Worm (Caenorhabditis elegans) whole organism, mixed stage, embryonic: ENCODE results near the gene F38A6.4.

Experiments
- M03D4.4 ChIP-seq: sonication (generic microtip); optimal IDR thresholded peaks from 2 replicates; lab custom pipeline; 2017; ENCODE audit warnings: mild to moderate bottlenecking, missing genetic modification characterization, missing compliant biosample characterization
- bed-3 ChIP-seq: fragments of 200-800 bp; sonication (Bioruptor generic); optimal IDR thresholded peaks from 3 replicates; lab custom pipeline; 2018; ENCODE audit warnings: mild to moderate bottlenecking, missing genetic modification characterization, moderate library complexity, missing compliant biosample characterization
- blmp-1 ChIP-seq: fragments of 150-350 bp; optimal IDR thresholded peaks from 2 replicates; lab custom pipeline; 2014; ENCODE audit warnings: missing biosample characterization, missing genetic modification characterization
- ceh-39 ChIP-seq: fragments of 150-350 bp; optimal IDR thresholded peaks from 2 replicates; lab custom pipeline; 2014; ENCODE audit warnings: missing biosample characterization, missing genetic modification characterization
- ceh-83 ChIP-seq: fragments of 200-800 bp; sonication (Bioruptor generic); optimal IDR thresholded peaks from 2 replicates; lab custom pipeline; 2018; ENCODE audit warnings: mild to moderate bottlenecking, missing genetic modification characterization, missing compliant biosample characterization
- ces-1 ChIP-seq: fragments of 150-350 bp; optimal IDR thresholded peaks from 2 replicates; lab custom pipeline; 2014; ENCODE audit warnings: missing biosample characterization, missing genetic modification reagents, missing genetic modification characterization
- drap-1 ChIP-seq: fragments of 200-800 bp; sonication (Bioruptor generic); optimal IDR thresholded peaks from 3 replicates; lab custom pipeline; 2018; ENCODE audit warnings: mild to moderate bottlenecking, missing genetic modification characterization, missing compliant biosample characterization
- elt-1 ChIP-seq: sonication (generic microtip); optimal IDR thresholded peaks from 2 replicates; lab custom pipeline; 2017; ENCODE audit warnings: missing genetic modification characterization, mild to moderate bottlenecking, missing compliant biosample characterization, antibody characterized with exemption, moderate library complexity, borderline replicate concordance; ENCODE audit not compliant: insufficient read depth
- flh-1 ChIP-seq: fragments of 200-800 bp; sonication (Bioruptor generic); optimal IDR thresholded peaks from 2 replicates; lab custom pipeline; 2018; ENCODE audit warnings: mild to moderate bottlenecking, missing genetic modification characterization, moderate library complexity, missing compliant biosample characterization
- hlh-1 ChIP-seq: fragments of 150-350 bp; optimal IDR thresholded peaks from 2 replicates; lab custom pipeline; 2014; ENCODE audit warnings: missing biosample characterization, missing genetic modification reagents, missing genetic modification characterization
- lin-13 ChIP-seq: fragments of 150-350 bp; optimal IDR thresholded peaks from 2 replicates; lab custom pipeline; 2014; ENCODE audit warnings: missing biosample characterization, missing genetic modification characterization
- lin-32 ChIP-seq: fragments of 200-800 bp; sonication (Bioruptor generic); optimal IDR thresholded peaks from 2 replicates; lab custom pipeline; 2018; ENCODE audit warnings: mild to moderate bottlenecking, missing genetic modification characterization, missing compliant biosample characterization
- lsy-2 ChIP-seq: fragments of 150-350 bp; optimal IDR thresholded peaks from 2 replicates; lab custom pipeline; 2014; ENCODE audit warnings: missing biosample characterization, missing genetic modification characterization
- mep-1 ChIP-seq: fragments of 150-350 bp; optimal IDR thresholded peaks from 2 replicates; lab custom pipeline; 2017; ENCODE audit warnings: missing biosample characterization, missing genetic modification reagents, missing genetic modification characterization, inconsistent platforms
- mls-2 ChIP-seq: sonication (generic microtip); optimal IDR thresholded peaks from 2 replicates; lab custom pipeline; 2016; ENCODE audit warnings: mild to moderate bottlenecking, missing genetic modification characterization, moderate library complexity, missing compliant biosample characterization
- nhr-12 ChIP-seq: fragments of 150-350 bp; optimal IDR thresholded peaks from 2 replicates; lab custom pipeline; 2014; ENCODE audit warnings: missing biosample characterization, missing genetic modification characterization
- nhr-2 ChIP-seq: fragments of 150-350 bp; optimal IDR thresholded peaks from 2 replicates; lab custom pipeline; 2014; ENCODE audit warnings: missing biosample characterization, missing genetic modification characterization
- nhr-237 ChIP-seq: fragments of 150-350 bp; optimal IDR thresholded peaks from 2 replicates; lab custom pipeline; 2014; ENCODE audit warnings: missing biosample characterization, missing genetic modification characterization
- nhr-28 ChIP-seq: fragments of 150-350 bp; optimal IDR thresholded peaks from 2 replicates; lab custom pipeline; 2014; ENCODE audit warnings: missing biosample characterization, missing genetic modification characterization
- nhr-76 ChIP-seq: sonication (generic microtip); optimal IDR thresholded peaks from 2 replicates; lab custom pipeline; 2017; ENCODE audit warnings: missing biosample characterization, missing genetic modification characterization
- pha-4 ChIP-seq: fragments of 150-350 bp; optimal IDR thresholded peaks from 2 replicates; lab custom pipeline; 2018; ENCODE audit warnings: missing biosample characterization, missing genetic modification reagents, missing genetic modification characterization
- sem-2 ChIP-seq: fragments of 200-800 bp; sonication (Bioruptor generic); optimal IDR thresholded peaks from 2 replicates; lab custom pipeline; 2018; ENCODE audit warnings: mild to moderate bottlenecking, missing genetic modification characterization, missing compliant biosample characterization
- sptf-1 ChIP-seq: sonication (generic microtip); optimal IDR thresholded peaks from 2 replicates; lab custom pipeline; 2017; ENCODE audit warnings: mild to moderate bottlenecking, missing genetic modification characterization, moderate library complexity, missing compliant biosample characterization
- tbx-8 ChIP-seq: fragments of 200-800 bp; sonication (Bioruptor generic); optimal IDR thresholded peaks from 2 replicates; lab custom pipeline; 2018; ENCODE audit warnings: mild to moderate bottlenecking, missing genetic modification characterization, moderate library complexity, missing compliant biosample characterization
- unc-120 ChIP-seq: sonication (generic microtip); optimal IDR thresholded peaks from 2 replicates; lab custom pipeline; 2017; ENCODE audit warnings: missing genetic modification characterization, missing compliant biosample characterization; ENCODE audit not compliant: poor library complexity, severe bottlenecking
- unc-39 ChIP-seq: fragments of 150-350 bp; optimal IDR thresholded peaks from 2 replicates; lab custom pipeline; 2014; ENCODE audit warnings: missing biosample characterization, missing genetic modification characterization
- zip-8 ChIP-seq: fragments of 150-350 bp; optimal IDR thresholded peaks from 2 replicates; lab custom pipeline; 2014; ENCODE audit warnings: missing biosample characterization, missing genetic modification characterization
- ztf-11 ChIP-seq: fragments of 150-350 bp; optimal IDR thresholded peaks from 2 replicates; lab custom pipeline; 2014; ENCODE audit warnings: missing biosample characterization, missing genetic modification characterization

Gene F38A6.4

DNA sequence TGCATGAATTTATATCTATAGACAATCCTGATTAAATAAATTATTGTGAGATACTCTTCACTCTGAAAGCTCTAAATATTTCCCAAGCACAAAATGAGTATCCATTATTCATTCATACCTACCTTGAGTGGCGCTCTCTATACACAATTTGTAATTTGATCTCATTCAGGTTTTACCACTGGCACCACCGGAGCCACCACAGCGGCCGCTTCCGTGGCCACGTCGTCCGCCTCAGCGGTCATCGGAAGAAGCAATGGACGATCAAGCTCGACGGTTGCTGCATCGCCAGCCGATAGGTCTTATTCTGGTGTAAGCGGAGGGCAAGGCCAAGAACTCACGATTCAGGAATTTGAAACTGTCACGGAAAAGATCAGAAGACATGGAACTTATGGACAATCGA, 17.9 kb downstream of the F38A6.4 start:
- no peak for TF ChIP-seq nhr-12
- TF ChIP-seq ces-1 (GFP tag; lab: Kevin White, UChicago), result no peak
- TF ChIP-seq ceh-39, result no peak
- no peak for TF ChIP-seq hlh-1
- no peak for TF ChIP-seq lin-32 (GFP tag; lab: Kevin White, UChicago)
- no peak for TF ChIP-seq mls-2 (tag; lab: Kevin White, UChicago)
- TF ChIP-seq mep-1 (tag; lab: Kevin White, UChicago), result no peak
- TF ChIP-seq ztf-11 (tag; lab: Kevin White, UChicago), result no peak
- TF ChIP-seq unc-39 (tag; lab: Kevin White, UChicago), result no peak
- TF ChIP-seq unc-120 (tag; lab: Kevin White, UChicago), result no peak
- no peak for TF ChIP-seq nhr-237 (tag; lab: Kevin White, UChicago)
- no peak for TF ChIP-seq elt-1 (tag; lab: Kevin White, UChicago)
- no peak for TF ChIP-seq drap-1 (GFP tag; lab: Kevin White, UChicago)
- TF ChIP-seq zip-8, result no peak
- no peak for TF ChIP-seq sem-2 (GFP tag; lab: Kevin White, UChicago)
- TF ChIP-seq blmp-1 (tag; lab: Kevin White, UChicago), result no peak
- no peak for TF ChIP-seq sptf-1 (tag; lab: Kevin White, UChicago)
- TF ChIP-seq flh-1, result no peak
- no peak for TF ChIP-seq ceh-83
- TF ChIP-seq, all 35 proteins: peak for 0

DNA sequence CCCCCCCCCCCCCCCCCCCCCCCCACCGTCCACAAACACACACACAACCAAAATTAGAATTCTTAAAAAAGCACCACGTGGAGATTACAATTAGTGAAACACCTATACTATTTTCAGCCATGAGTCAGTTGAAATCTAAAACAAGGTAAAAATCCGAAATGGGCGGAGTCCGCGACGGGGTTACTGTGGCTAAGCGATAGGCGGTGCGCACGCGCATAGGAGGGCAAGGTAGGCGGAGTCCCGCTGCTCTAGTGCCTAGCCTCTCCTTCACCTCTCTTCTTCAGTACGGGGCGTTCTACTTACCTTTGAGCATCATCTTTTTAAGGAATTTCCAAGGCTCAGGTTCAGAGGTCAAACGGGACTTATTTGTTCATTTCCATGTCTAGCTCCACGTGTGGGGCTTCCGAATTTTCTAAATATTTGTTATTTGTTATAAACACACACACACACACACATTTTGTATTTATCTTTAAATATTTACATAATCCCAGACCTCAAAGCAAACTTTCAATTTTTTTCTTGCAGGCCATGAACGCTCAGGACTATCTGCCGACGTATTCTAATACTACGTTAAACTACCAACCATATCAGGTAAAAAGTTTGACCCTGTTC, 18.7 kb downstream of the F38A6.4 start:
- TF ChIP-seq sptf-1 (tag; lab: Kevin White, UChicago), result peak; percentile 62
- TF ChIP-seq pha-4 (tag; lab: Kevin White, UChicago), result peak; percentile 99
- TF ChIP-seq lsy-2, result peak; percentile 22
- no peak for TF ChIP-seq nhr-28 (tag; lab: Kevin White, UChicago)
- peak; percentile 45 for TF ChIP-seq ceh-83
- no peak for TF ChIP-seq mep-1 (tag; lab: Kevin White, UChicago)
- TF ChIP-seq, all 35 proteins: peak for 4

DNA sequence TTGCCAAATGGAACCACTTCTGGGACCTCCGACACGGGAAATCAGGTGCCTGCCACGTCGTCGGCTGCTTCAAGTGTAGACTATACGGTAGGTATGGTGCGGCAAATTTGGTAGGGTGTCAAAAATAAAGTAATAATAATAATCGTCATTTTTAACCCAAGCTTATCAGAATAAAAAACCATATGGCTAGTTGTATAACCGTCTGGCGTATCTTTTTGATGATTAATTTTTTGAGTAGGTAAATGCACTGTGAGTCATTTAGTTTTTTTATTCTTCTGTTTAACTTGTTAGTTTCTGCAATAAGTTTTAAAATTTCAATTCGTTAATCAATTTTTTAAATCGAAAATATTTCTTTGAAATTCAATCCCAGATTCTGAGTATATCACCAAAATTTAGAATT, 19.7 kb downstream of the F38A6.4 start:
- no peak for TF ChIP-seq mls-2 (tag; lab: Kevin White, UChicago)
- TF ChIP-seq M03D4.4, result no peak
- no peak for TF ChIP-seq lin-32 (GFP tag; lab: Kevin White, UChicago)
- no peak for TF ChIP-seq ces-1 (GFP tag; lab: Kevin White, UChicago)
- TF ChIP-seq tbx-8 (GFP tag; lab: Kevin White, UChicago), result no peak
- TF ChIP-seq sem-2 (GFP tag; lab: Kevin White, UChicago), result no peak
- no peak for TF ChIP-seq sptf-1 (tag; lab: Kevin White, UChicago)
- TF ChIP-seq ceh-39, result no peak
- TF ChIP-seq nhr-76 (tag; lab: Kevin White, UChicago), result no peak
- TF ChIP-seq zip-8, result no peak
- TF ChIP-seq bed-3, result no peak
- no peak for TF ChIP-seq elt-1 (tag; lab: Kevin White, UChicago)
- TF ChIP-seq nhr-237 (tag; lab: Kevin White, UChicago), result no peak

DNA sequence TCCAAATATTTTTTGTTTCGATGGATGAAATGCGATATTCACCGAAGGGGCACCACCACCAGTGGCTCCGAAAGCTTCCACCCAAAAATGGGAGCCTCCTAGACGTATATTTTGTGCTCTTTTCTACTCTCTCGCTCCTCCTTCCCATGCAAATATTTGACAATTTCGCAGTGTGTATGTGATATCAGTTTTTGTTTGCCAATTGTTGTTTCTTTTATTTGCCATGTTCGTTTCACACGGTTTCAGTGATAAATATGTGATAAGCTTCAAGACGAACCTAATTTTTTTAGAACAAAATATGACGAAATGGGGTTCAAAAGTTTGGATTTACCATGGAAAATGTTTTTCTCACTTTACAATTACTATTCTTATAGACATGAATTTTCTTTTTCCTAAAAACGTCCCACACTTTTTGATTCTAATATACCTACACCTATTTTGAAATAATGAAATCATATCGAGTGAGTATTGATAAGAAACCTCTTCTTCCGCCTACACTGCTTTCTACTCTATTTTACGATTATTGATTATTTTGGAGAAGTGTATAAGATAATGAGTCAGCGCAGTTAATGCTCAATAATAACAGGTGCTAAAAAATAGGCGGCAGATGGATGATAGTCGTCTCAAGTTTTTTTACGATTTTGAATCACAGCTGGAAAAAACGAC, 21.2 kb downstream of the F38A6.4 start:
- TF ChIP-seq pha-4 (tag; lab: Kevin White, UChicago) (peak; percentile 89), lin-13 (tag; lab: Kevin White, UChicago) (no peak)
- TF ChIP-seq, all 35 proteins: peak for 1

DNA sequence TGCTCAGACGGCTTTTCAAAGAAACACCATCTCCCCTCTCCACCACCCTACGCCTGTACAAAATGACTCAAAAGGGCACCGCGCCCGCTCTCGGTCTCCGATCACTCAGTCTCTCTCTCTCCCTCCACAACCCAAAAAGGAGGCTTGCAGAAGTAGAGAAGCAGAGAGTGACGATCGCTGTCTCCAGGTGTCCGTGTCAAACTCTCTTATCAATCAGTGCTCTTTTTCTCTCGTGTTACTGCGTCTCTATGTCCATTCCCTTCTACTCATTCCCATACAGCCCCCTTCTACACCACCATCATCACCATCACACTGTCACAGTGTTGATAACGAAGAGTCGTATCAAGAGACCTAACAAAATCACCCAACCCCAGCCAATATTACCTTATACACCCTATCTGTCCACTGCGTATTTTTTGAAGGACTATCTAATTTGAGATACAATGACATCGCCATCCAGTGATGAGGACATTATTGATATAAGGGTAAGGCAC, 22.5 kb downstream of the F38A6.4 start, which contains the start of gene pha-4:
TSS of gene pha-4 (plus strand) at position 444 of the 494 bp plus-strand sequence.
- no peak for TF ChIP-seq sem-2 (GFP tag; lab: Kevin White, UChicago)
- peak; percentile 93 for TF ChIP-seq pha-4 (tag; lab: Kevin White, UChicago)
- TF ChIP-seq, all 35 proteins: peak for 1

DNA sequence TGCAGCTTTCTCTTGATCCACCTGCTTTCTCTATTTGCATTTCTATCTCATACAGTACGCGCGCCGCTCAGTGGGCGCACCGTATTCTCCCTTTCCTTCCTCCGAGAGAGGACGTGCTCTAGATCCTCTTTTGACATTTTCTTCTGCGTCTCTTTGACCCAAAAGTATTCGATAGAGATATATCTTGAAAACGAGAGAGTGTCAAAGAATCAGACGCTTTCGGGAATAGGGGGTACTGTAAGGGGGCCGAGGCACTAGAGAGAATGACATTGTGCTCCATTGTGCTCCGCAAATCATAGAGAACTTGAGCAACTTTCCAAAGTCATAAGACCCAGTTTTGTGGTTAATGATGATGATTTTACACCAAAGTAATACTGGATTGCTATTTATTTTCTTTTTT, 26.1 kb downstream of the F38A6.4 start:
- TF ChIP-seq bed-3, result no peak
- TF ChIP-seq ceh-83, result no peak
- no peak for TF ChIP-seq ces-1 (GFP tag; lab: Kevin White, UChicago)
- peak; percentile 100 for TF ChIP-seq pha-4 (tag; lab: Kevin White, UChicago)
- peak; percentile 45 for TF ChIP-seq nhr-237 (tag; lab: Kevin White, UChicago)
- TF ChIP-seq mep-1 (tag; lab: Kevin White, UChicago), result peak; percentile 2
- TF ChIP-seq drap-1 (GFP tag; lab: Kevin White, UChicago), result peak; percentile 46
- TF ChIP-seq blmp-1 (tag; lab: Kevin White, UChicago), result no peak
- TF ChIP-seq nhr-2 (tag; lab: Kevin White, UChicago), result no peak
- peak; percentile 73 for TF ChIP-seq lsy-2
